Worm (Caenorhabditis elegans) whole organism, young adult: ENCODE measurements around the gene Y41D4B.1.

Source experiments
- B0336.3 ChIP-seq: fragments of 200-800 bp; sonication (Bioruptor generic); IDR thresholded peaks from 2 replicates; pipeline ENCODE4 v1.3.6; 2022; ENCODE audit warnings: missing genetic modification characterization, missing compliant biosample characterization
- F49E8.2 ChIP-seq: sonication (generic microtip); optimal IDR thresholded peaks from 3 replicates; lab custom pipeline; 2017; ENCODE audit warnings: missing genetic modification characterization, mild to moderate bottlenecking, missing compliant biosample characterization, antibody characterized with exemption, moderate library complexity; ENCODE audit not compliant: insufficient read depth
- F52B5.7 ChIP-seq: sonication (generic microtip); optimal IDR thresholded peaks from 2 replicates; lab custom pipeline; 2016; ENCODE audit warnings: mild to moderate bottlenecking, missing genetic modification characterization, missing compliant biosample characterization
- F55B11.4 ChIP-seq: sonication (generic microtip); optimal IDR thresholded peaks from 2 replicates; lab custom pipeline; 2016; ENCODE audit warnings: missing compliant biosample characterization, missing genetic modification characterization, borderline replicate concordance; ENCODE audit not compliant: insufficient read depth
- F57A8.1 ChIP-seq: fragments of 200-800 bp; sonication (Bioruptor generic); optimal IDR thresholded peaks from 2 replicates; lab custom pipeline; 2018; ENCODE audit warnings: mild to moderate bottlenecking, missing genetic modification characterization, moderate library complexity, missing compliant biosample characterization
- Y53F4B.3 ChIP-seq: fragments of 200-800 bp; sonication (Bioruptor generic); IDR thresholded peaks from 2 replicates; pipeline ENCODE4 v1.3.6; 2022; ENCODE audit warnings: missing genetic modification reagents, missing genetic modification characterization, missing compliant biosample characterization
- Y53G8AR.9 ChIP-seq: fragments of 200-800 bp; sonication (Bioruptor generic); conservative IDR thresholded peaks from 2 replicates; pipeline ENCODE4 v1.3.6; 2022; ENCODE audit warnings: missing genetic modification reagents, missing genetic modification characterization, missing compliant biosample characterization
- ama-1 ChIP-seq, 3 experiments: fragments of 150-350 bp in 1 of 3; sonication (generic microtip) in 2 of 3; optimal IDR thresholded peaks; 2 replicates each; lab custom pipeline; 2014 to 2018; ENCODE audit warnings: missing biosample characterization in 2 of 3, missing genetic modification characterization in 2 of 3, missing genetic modification reagents in 2 of 3
- aptf-3 ChIP-seq: fragments of 200-800 bp; sonication (Bioruptor generic); IDR thresholded peaks from 2 replicates; pipeline ENCODE4 v1.3.6; 2022; ENCODE audit warnings: missing genetic modification characterization, missing compliant biosample characterization
- attf-3 ChIP-seq: fragments of 200-800 bp; sonication (Bioruptor generic); conservative IDR thresholded peaks from 2 replicates; pipeline ENCODE4 v1.3.6; 2022; ENCODE audit warnings: missing genetic modification reagents, missing genetic modification characterization, missing compliant biosample characterization
- cebp-2 ChIP-seq: fragments of 200-800 bp; sonication (Bioruptor generic); IDR thresholded peaks from 2 replicates; pipeline ENCODE4 v1.3.6; 2022; ENCODE audit warnings: missing genetic modification characterization, missing compliant biosample characterization
- ceh-27 ChIP-seq: fragments of 200-800 bp; sonication (Bioruptor generic); optimal IDR thresholded peaks from 2 replicates; lab custom pipeline; 2018; ENCODE audit warnings: mild to moderate bottlenecking, missing genetic modification characterization, moderate library complexity, missing compliant biosample characterization
- ceh-79 ChIP-seq: sonication (generic microtip); optimal IDR thresholded peaks from 2 replicates; lab custom pipeline; 2017; ENCODE audit warnings: mild to moderate bottlenecking, missing genetic modification characterization, missing compliant biosample characterization
- dpl-1 ChIP-seq: fragments of 150-350 bp; optimal IDR thresholded peaks from 2 replicates; lab custom pipeline; 2014; ENCODE audit warnings: missing biosample characterization, missing genetic modification reagents, missing genetic modification characterization
- egl-18 ChIP-seq: fragments of 200-800 bp; sonication (Bioruptor generic); IDR thresholded peaks from 2 replicates; pipeline ENCODE4 v1.3.6; 2022; ENCODE audit warnings: missing genetic modification reagents, missing genetic modification characterization, missing compliant biosample characterization
- egl-44 ChIP-seq: fragments of 200-800 bp; sonication (Bioruptor generic); IDR thresholded peaks from 2 replicates; pipeline ENCODE4 v1.3.6; 2022; ENCODE audit warnings: missing genetic modification reagents, missing genetic modification characterization, missing compliant biosample characterization
- fkh-3 ChIP-seq: sonication (generic microtip); optimal IDR thresholded peaks from 2 replicates; lab custom pipeline; 2016; ENCODE audit warnings: mild to moderate bottlenecking, missing genetic modification characterization, missing compliant biosample characterization
- him-1 ChIP-seq: sonication (generic microtip); optimal IDR thresholded peaks from 2 replicates; lab custom pipeline; 2016; ENCODE audit warnings: missing genotype, missing genetic modification reagents, missing genetic modification characterization, missing compliant biosample characterization
- hmg-1.2 ChIP-seq: fragments of 200-800 bp; sonication (Bioruptor generic); IDR thresholded peaks from 2 replicates; pipeline ENCODE4 v1.3.6; 2022; ENCODE audit warnings: missing genetic modification reagents, missing genetic modification characterization, missing compliant biosample characterization
- lag-1 ChIP-seq: fragments of 200-800 bp; sonication (Bioruptor generic); IDR thresholded peaks from 2 replicates; pipeline ENCODE4 v1.3.6; 2022; ENCODE audit warnings: missing genetic modification reagents, missing genetic modification characterization, missing compliant biosample characterization
- lin-40 ChIP-seq: sonication (generic microtip); optimal IDR thresholded peaks from 2 replicates; lab custom pipeline; 2016; ENCODE audit warnings: missing genetic modification characterization, mild to moderate bottlenecking, missing compliant biosample characterization, missing genotype, missing genetic modification reagents
- lir-1 ChIP-seq: fragments of 200-800 bp; sonication (Bioruptor generic); conservative IDR thresholded peaks from 2 replicates; pipeline ENCODE4 v1.3.6; 2022; ENCODE audit warnings: missing genetic modification reagents, missing genetic modification characterization, missing compliant biosample characterization
- madf-10 ChIP-seq: sonication (generic microtip); optimal IDR thresholded peaks from 2 replicates; lab custom pipeline; 2016; ENCODE audit warnings: mild to moderate bottlenecking, missing genetic modification characterization, missing compliant biosample characterization
- madf-8 ChIP-seq: fragments of 200-800 bp; sonication (Bioruptor generic); conservative IDR thresholded peaks from 2 replicates; pipeline ENCODE4 v1.3.6; 2022; ENCODE audit warnings: missing genetic modification reagents, missing genetic modification characterization, missing compliant biosample characterization
- mxl-1 ChIP-seq: sonication (generic microtip); optimal IDR thresholded peaks from 2 replicates; lab custom pipeline; 2016; ENCODE audit warnings: missing genetic modification characterization, missing compliant biosample characterization
- nhr-120 ChIP-seq: fragments of 200-800 bp; sonication (Bioruptor generic); IDR thresholded peaks from 2 replicates; pipeline ENCODE4 v1.3.6; 2022; ENCODE audit warnings: missing genetic modification characterization, missing compliant biosample characterization
- nhr-90 ChIP-seq: sonication (generic microtip); optimal IDR thresholded peaks from 2 replicates; lab custom pipeline; 2016; ENCODE audit warnings: missing genotype, mild to moderate bottlenecking, missing genetic modification characterization, missing compliant biosample characterization
- rpc-1 ChIP-seq, 2 experiments: fragments of 150-350 bp in 1 of 2; sonication (generic microtip) in 1 of 2; optimal IDR thresholded peaks; 2 replicates each; lab custom pipeline; 2014 to 2018; ENCODE audit warnings: missing biosample characterization in 1 of 2, missing genetic modification characterization in 1 of 2, missing genetic modification reagents in 1 of 2, missing genotype in 1 of 2
- sea-2 ChIP-seq: fragments of 200-800 bp; sonication (Bioruptor generic); IDR thresholded peaks from 2 replicates; pipeline ENCODE4 v1.3.6; 2022; ENCODE audit warnings: missing genetic modification characterization, missing compliant biosample characterization
- unc-130 ChIP-seq: sonication (generic microtip); optimal IDR thresholded peaks from 2 replicates; lab custom pipeline; 2016; ENCODE audit warnings: missing genetic modification reagents, missing genetic modification characterization, missing compliant biosample characterization
- xnd-1 ChIP-seq: sonication (generic microtip); optimal IDR thresholded peaks from 2 replicates; lab custom pipeline; 2016; ENCODE audit warnings: missing genotype, missing genetic modification reagents, missing genetic modification characterization, missing compliant biosample characterization
- ztf-22 ChIP-seq: fragments of 200-800 bp; sonication (Bioruptor generic); optimal IDR thresholded peaks from 2 replicates; lab custom pipeline; 2018; ENCODE audit warnings: mild to moderate bottlenecking, missing genetic modification characterization, moderate library complexity, missing compliant biosample characterization
- ztf-26 ChIP-seq: sonication (generic microtip); optimal IDR thresholded peaks from 2 replicates; lab custom pipeline; 2017; ENCODE audit warnings: missing genetic modification characterization, missing compliant biosample characterization
- ztf-3 ChIP-seq: fragments of 200-800 bp; sonication (Bioruptor generic); optimal IDR thresholded peaks from 2 replicates; lab custom pipeline; 2018; ENCODE audit warnings: mild to moderate bottlenecking, missing genetic modification characterization, missing compliant biosample characterization

The Y41D4B.1 gene

DNA sequence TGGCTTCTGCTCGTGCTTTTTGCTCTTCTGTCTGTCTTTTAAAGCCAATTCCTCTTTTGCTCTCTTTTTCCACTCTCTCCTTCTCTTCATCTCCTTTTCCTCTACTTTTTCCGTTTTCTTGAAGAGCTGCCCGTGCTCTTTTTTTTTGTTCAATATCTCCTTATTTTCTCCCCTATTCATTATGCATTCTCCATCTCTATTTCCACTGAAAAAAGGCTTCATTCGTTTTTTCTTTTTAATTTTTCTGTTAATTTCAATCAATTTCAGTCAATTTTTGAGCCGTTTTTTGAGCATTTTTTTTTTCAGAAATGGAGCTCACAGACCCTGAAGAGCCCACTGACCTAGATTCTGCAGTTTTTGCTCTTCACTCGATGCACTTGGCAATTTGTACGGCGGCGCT lies at the start of gene Y41D4B.1:
Gene Y41D4B.1 (plus strand): TSS at position 301 of the 400 bp plus-strand sequence.
- TF ChIP-seq ztf-22 (GFP tag; lab: Kevin White, UChicago) (no peak), egl-18 (GFP tag; lab: Robert Waterston, UW) (no peak), unc-130 (GFP tag; lab: Kevin White, UChicago) (no peak), madf-10 (tag; lab: Kevin White, UChicago) (no peak), F52B5.7 (tag; lab: Kevin White, UChicago) (no peak)

DNA sequence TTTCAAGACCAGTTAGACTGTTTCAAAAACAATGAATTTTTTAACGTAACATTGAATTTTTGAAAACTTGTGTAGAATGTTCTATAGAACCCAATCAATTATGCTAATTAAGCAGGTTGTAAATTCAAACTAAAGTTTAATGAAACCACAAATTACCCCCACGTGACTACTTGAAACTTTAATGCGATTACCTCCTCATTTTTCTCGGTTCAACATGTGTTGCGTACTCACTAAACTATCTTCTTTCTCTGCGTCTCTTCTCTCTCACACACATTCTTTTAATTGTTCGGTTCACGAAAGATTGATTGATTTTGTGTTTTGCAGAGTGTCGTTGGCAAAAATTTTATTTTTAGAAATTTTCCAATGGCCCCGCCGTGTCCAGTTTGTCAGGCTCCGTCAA lies 48.8 kb upstream of the Y41D4B.1 start, which contains the start of gene nhr-87:
Gene nhr-87 (plus strand): TSS at position 318 of the 400 bp plus-strand sequence.
- TF ChIP-seq F49E8.2 (tag; lab: Kevin White, UChicago) (no peak), F55B11.4 (no peak), ceh-27 (GFP tag; lab: Kevin White, UChicago) (peak; percentile 30), hmg-1.2 (GFP tag; lab: Robert Waterston, UW) (peak; percentile 30; the same call in 1 of the 2 replicates), sea-2 (GFP tag; lab: Robert Waterston, UW) (no peak), ztf-3 (GFP tag; lab: Kevin White, UChicago) (no peak), lin-40 (tag; lab: Kevin White, UChicago) (peak; percentile 20), unc-130 (GFP tag; lab: Kevin White, UChicago) (no peak), madf-10 (tag; lab: Kevin White, UChicago) (no peak), nhr-120 (GFP tag; lab: Robert Waterston, UW) (no peak), madf-8 (GFP tag; lab: Robert Waterston, UW) (no peak), cebp-2 (GFP tag; lab: Robert Waterston, UW) (no peak), xnd-1 (tag; lab: Kevin White, UChicago) (no peak), rpc-1 (optimal IDR thresholded peaks at IDR 0.05; lab: Kevin White, UChicago) (no peak), rpc-1 (tag; optimal IDR thresholded peaks at IDR 0.05; lab: Kevin White, UChicago) (no peak)

DNA sequence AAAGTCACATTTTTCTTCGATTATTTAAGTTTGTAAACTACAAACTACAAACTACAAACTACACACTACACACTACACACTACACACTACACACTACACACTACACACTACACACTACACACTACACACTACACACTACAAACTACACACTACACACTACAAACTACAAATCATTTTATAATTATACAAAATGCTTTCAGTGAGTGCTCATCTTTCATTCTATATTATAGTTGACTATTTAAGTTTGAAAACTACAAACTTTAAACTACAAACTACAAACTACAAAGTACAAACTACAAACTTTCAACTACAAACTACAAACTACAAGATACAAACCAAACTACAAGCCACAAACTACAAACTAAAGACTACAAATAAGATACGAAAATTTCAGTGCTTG lies 48.1 kb upstream of the Y41D4B.1 start:
- TF ChIP-seq unc-130 (GFP tag; lab: Kevin White, UChicago) = no peak
- no peak for TF ChIP-seq B0336.3 (GFP tag; lab: Robert Waterston, UW)
- no peak for TF ChIP-seq F57A8.1 (GFP tag; lab: Kevin White, UChicago)
- no peak for TF ChIP-seq Y53G8AR.9
- no peak for TF ChIP-seq dpl-1 (GFP tag; lab: Kevin White, UChicago)
- TF ChIP-seq lir-1 (GFP tag; lab: Robert Waterston, UW) = no peak
- TF ChIP-seq aptf-3 (GFP tag; lab: Robert Waterston, UW) = no peak
- TF ChIP-seq ama-1 (optimal IDR thresholded peaks at IDR 0.05; lab: Kevin White, UChicago) = no peak
- no peak for TF ChIP-seq ama-1 (GFP tag; optimal IDR thresholded peaks at IDR 0.05; lab: Kevin White, UChicago)
- no peak for TF ChIP-seq lag-1 (GFP tag; lab: Robert Waterston, UW)
- no peak for TF ChIP-seq ztf-26
- no peak for TF ChIP-seq ceh-79 (tag; lab: Kevin White, UChicago)
- no peak for TF ChIP-seq rpc-1 (optimal IDR thresholded peaks at IDR 0.05; lab: Kevin White, UChicago)
- no peak for TF ChIP-seq rpc-1 (tag; optimal IDR thresholded peaks at IDR 0.05; lab: Kevin White, UChicago)
- TF ChIP-seq Y53F4B.3 = no peak
- TF ChIP-seq fkh-3 = no peak
- no peak for TF ChIP-seq sea-2 (GFP tag; lab: Robert Waterston, UW)
- no peak for TF ChIP-seq him-1 (tag; lab: Kevin White, UChicago)
- no peak for TF ChIP-seq attf-3
- TF ChIP-seq mxl-1 (tag; lab: Kevin White, UChicago) = no peak
- no peak for TF ChIP-seq egl-44 (GFP tag; lab: Robert Waterston, UW)

DNA sequence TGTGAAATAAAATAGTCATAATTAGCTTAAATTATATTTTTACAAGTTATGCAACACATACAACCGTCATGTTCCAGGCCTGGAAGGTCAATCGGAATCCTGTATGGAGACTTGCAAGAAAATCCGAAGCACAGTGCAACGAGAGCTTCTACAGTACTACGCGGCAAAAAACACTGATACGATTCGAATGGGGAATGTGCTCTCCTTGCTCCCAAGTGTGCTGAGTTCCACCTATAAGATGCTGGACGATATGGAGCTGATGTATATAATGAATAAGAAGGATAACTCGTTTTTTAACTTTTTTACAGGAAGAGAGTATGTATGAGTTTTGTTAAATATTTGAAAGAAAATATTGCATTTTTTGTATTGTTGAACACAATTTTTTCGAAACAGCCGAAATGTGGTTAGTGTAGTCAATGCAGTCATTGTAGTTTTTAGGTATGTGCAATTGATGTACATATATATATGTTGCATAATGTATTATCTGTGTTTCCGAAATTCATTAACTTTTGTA lies 46.1 kb upstream of the Y41D4B.1 start, which contains the start of gene nhr-146:
Gene nhr-146 (plus strand): TSS at position 464 of the 514 bp plus-strand sequence.
- no peak for TF ChIP-seq nhr-90 (tag; lab: Kevin White, UChicago)
